Fruit fly (Drosophila melanogaster) whole organism, embryonic: ENCODE data around the gene Pisd.

ENCODE experiments used
- Abd-B ChIP-seq: fragments of 200-800 bp; sonication (Bioruptor generic); optimal IDR thresholded peaks from 2 replicates; lab custom pipeline; 2018; ENCODE audit warnings: missing biosample characterization, mild to moderate bottlenecking, missing genetic modification characterization, moderate library complexity
- BtbVII ChIP-seq: fragments of 200-800 bp; sonication (Bioruptor generic); optimal IDR thresholded peaks from 3 replicates; lab custom pipeline; 2017; ENCODE audit warnings: missing biosample characterization, mild to moderate bottlenecking, missing genetic modification characterization
- E2f1 ChIP-seq: fragments of 200-800 bp; sonication (Bioruptor generic); IDR thresholded peaks from 2 replicates; pipeline ENCODE4 v1.3.6; 2022; ENCODE audit warnings: missing biosample characterization, missing genetic modification characterization
- Lpt ChIP-seq: fragments of >200 bp; optimal IDR thresholded peaks from 2 replicates; lab custom pipeline; 2018; ENCODE audit warnings: missing biosample characterization, missing genetic modification characterization
- fd96Cb ChIP-seq: fragments of 200-800 bp; sonication (Bioruptor generic); optimal IDR thresholded peaks from 2 replicates; lab custom pipeline; 2018; ENCODE audit warnings: missing biosample characterization, mild to moderate bottlenecking, missing genetic modification characterization, moderate library complexity
- ind ChIP-seq: fragments of 200-800 bp; sonication (Bioruptor generic); optimal IDR thresholded peaks from 3 replicates; lab custom pipeline; 2016; ENCODE audit warnings: missing biosample characterization, missing genetic modification characterization
- kah ChIP-seq: fragments of 200-800 bp; sonication (Bioruptor generic); optimal IDR thresholded peaks from 2 replicates; lab custom pipeline; 2018; ENCODE audit warnings: missing biosample characterization, mild to moderate bottlenecking, missing genetic modification characterization
- toy ChIP-seq: fragments of 200-800 bp; sonication (Bioruptor generic); IDR thresholded peaks from 2 replicates; pipeline ENCODE4 v1.3.6; 2022; ENCODE audit warnings: missing biosample characterization, missing genetic modification characterization
- zen ChIP-seq: fragments of 200-800 bp; sonication (Bioruptor generic); optimal IDR thresholded peaks from 3 replicates; lab custom pipeline; 2018; ENCODE audit warnings: missing biosample characterization, mild to moderate bottlenecking, missing genetic modification characterization, moderate library complexity

DNA sequence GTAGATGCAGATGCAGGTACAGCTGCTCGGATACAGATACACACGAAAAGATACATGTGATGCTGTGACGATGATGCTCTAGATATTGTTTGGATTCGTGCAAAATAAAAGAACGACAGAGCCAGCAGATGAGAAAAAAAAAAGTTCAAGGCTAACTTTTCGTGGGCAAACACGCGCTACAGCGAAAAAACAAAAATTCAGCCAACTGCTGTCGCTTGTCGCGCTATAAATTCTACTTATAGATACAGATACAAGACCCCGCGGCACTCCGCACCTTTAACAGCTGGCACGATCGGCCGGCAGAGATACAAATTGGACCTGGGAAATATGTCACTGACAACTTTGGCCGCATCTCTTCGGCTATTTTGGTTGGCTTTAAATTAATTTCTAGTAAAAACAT is 24.1 kb upstream of the Pisd start:
- TF ChIP-seq kah (GFP tag; lab: Kevin White, UChicago) (no peak), toy (GFP tag; lab: Robert Waterston, UW) (no peak), fd96Cb (tag; lab: Kevin White, UChicago) (no peak), E2f1 (GFP tag; lab: Robert Waterston, UW) (no peak), ind (GFP tag; lab: Kevin White, UChicago) (no peak), BtbVII (GFP tag; lab: Kevin White, UChicago) (no peak), Lpt (no peak), zen (tag; lab: Kevin White, UChicago) (no peak), Abd-B (no peak)
